Fruit fly (Drosophila melanogaster) whole organism, embryonic: Measurements from ENCODE around the gene CG13996.

Experiments used
- Adf1 ChIP-seq: fragments of 200-800 bp; sonication (Bioruptor generic); IDR thresholded peaks from 2 replicates; pipeline ENCODE4 v1.3.6; 2022; ENCODE audit warnings: missing biosample characterization, missing genetic modification characterization
- B-H2 ChIP-seq: fragments of 200-800 bp; sonication (Bioruptor generic); optimal IDR thresholded peaks from 2 replicates; lab custom pipeline; 2018; ENCODE audit warnings: missing biosample characterization, mild to moderate bottlenecking, missing genetic modification characterization
- CG10147 ChIP-seq: fragments of 200-800 bp; sonication (Bioruptor generic); optimal IDR thresholded peaks from 2 replicates; lab custom pipeline; 2019; ENCODE audit warnings: missing biosample characterization, mild to moderate bottlenecking, missing genetic modification characterization, moderate library complexity
- CG10209 ChIP-seq: fragments of 200-800 bp; sonication (Bioruptor generic); optimal IDR thresholded peaks from 3 replicates; lab custom pipeline; 2017; ENCODE audit warnings: missing biosample characterization, mild to moderate bottlenecking, missing genetic modification characterization, missing genetic modification reagents
- CG10274 ChIP-seq: fragments of 200-800 bp; sonication (Bioruptor generic); optimal IDR thresholded peaks from 3 replicates; lab custom pipeline; 2017; ENCODE audit warnings: missing biosample characterization, mild to moderate bottlenecking, missing genetic modification characterization
- CG11723 ChIP-seq: fragments of 200-800 bp; sonication (Bioruptor generic); optimal IDR thresholded peaks from 2 replicates; lab custom pipeline; 2017; ENCODE audit warnings: missing biosample characterization, mild to moderate bottlenecking, missing genetic modification characterization
- CG12071 ChIP-seq: fragments of 200-800 bp; sonication (Bioruptor generic); optimal IDR thresholded peaks from 3 replicates; lab custom pipeline; 2018; ENCODE audit warnings: missing biosample characterization, mild to moderate bottlenecking, missing genetic modification characterization
- CG13624 ChIP-seq: fragments of 200-800 bp; sonication (Bioruptor generic); optimal IDR thresholded peaks from 2 replicates; lab custom pipeline; 2016; ENCODE audit warnings: missing biosample characterization, missing genetic modification characterization
- CG14710 ChIP-seq: fragments of 200-800 bp; sonication (Bioruptor generic); optimal IDR thresholded peaks from 3 replicates; lab custom pipeline; 2019; ENCODE audit warnings: missing biosample characterization, mild to moderate bottlenecking, missing genetic modification characterization, moderate library complexity
- CG15514 ChIP-seq: fragments of 200-800 bp; sonication (Bioruptor generic); optimal IDR thresholded peaks from 3 replicates; lab custom pipeline; 2017; ENCODE audit warnings: missing biosample characterization, missing genetic modification characterization, mild to moderate bottlenecking, moderate library complexity, missing genetic modification reagents
- CG1602 ChIP-seq: fragments of 200-800 bp; sonication (Bioruptor generic); optimal IDR thresholded peaks from 3 replicates; lab custom pipeline; 2016; ENCODE audit warnings: missing biosample characterization, missing genetic modification characterization
- CG17912 ChIP-seq: fragments of 200-800 bp; sonication (Bioruptor generic); optimal IDR thresholded peaks from 2 replicates; lab custom pipeline; 2018; ENCODE audit warnings: missing biosample characterization, mild to moderate bottlenecking, missing genetic modification characterization
- CG3163 ChIP-seq: fragments of 200-800 bp; sonication (Bioruptor generic); optimal IDR thresholded peaks from 3 replicates; lab custom pipeline; 2016; ENCODE audit warnings: missing biosample characterization, missing genetic modification characterization
- CG32772 ChIP-seq: fragments of 200-800 bp; sonication (Bioruptor generic); IDR thresholded peaks from 2 replicates; pipeline ENCODE4 v1.3.6; 2022; ENCODE audit warnings: missing biosample characterization, missing genetic modification characterization
- CG34224 ChIP-seq: fragments of 200-800 bp; sonication (Bioruptor generic); IDR thresholded peaks from 3 replicates; pipeline ENCODE4 v1.3.6; 2022; ENCODE audit warnings: missing biosample characterization, missing genetic modification characterization; ENCODE audit not compliant: partially characterized antibody
- CG4707 ChIP-seq: fragments of 200-800 bp; sonication (Bioruptor generic); optimal IDR thresholded peaks from 2 replicates; lab custom pipeline; 2018; ENCODE audit warnings: missing biosample characterization, mild to moderate bottlenecking, missing genetic modification characterization, moderate library complexity
- CG6689 ChIP-seq: fragments of 200-800 bp; sonication (Bioruptor generic); IDR thresholded peaks from 2 replicates; pipeline ENCODE4 v1.3.6; 2022; ENCODE audit warnings: missing biosample characterization, missing genetic modification characterization
- CG7271 ChIP-seq: fragments of 200-800 bp; sonication (Bioruptor generic); optimal IDR thresholded peaks from 2 replicates; lab custom pipeline; 2018; ENCODE audit warnings: missing biosample characterization, mild to moderate bottlenecking, missing genetic modification characterization, moderate library complexity
- CG8765 ChIP-seq: fragments of 200-800 bp; sonication (Bioruptor generic); IDR thresholded peaks from 2 replicates; pipeline ENCODE4 v1.3.6; 2022; ENCODE audit warnings: missing biosample characterization, missing genetic modification characterization
- Chrac-16 ChIP-seq: fragments of 200-800 bp; sonication (Bioruptor generic); optimal IDR thresholded peaks from 3 replicates; lab custom pipeline; 2016; ENCODE audit warnings: missing biosample characterization, missing genetic modification characterization
- Fer1 ChIP-seq: fragments of 200-800 bp; sonication (Bioruptor generic); optimal IDR thresholded peaks from 2 replicates; lab custom pipeline; 2017; ENCODE audit warnings: missing biosample characterization, mild to moderate bottlenecking, missing genetic modification characterization
- GATAe ChIP-seq: fragments of 200-800 bp; sonication (Bioruptor generic); conservative IDR thresholded peaks from 2 replicates; pipeline ENCODE4 v1.3.6; 2022; ENCODE audit warnings: missing biosample characterization, missing genetic modification characterization
- HLH3B ChIP-seq: fragments of 200-800 bp; sonication (Bioruptor generic); IDR thresholded peaks from 2 replicates; pipeline ENCODE4 v1.3.6; 2022; ENCODE audit warnings: missing biosample characterization, missing genetic modification characterization
- HLH54F ChIP-seq: fragments of 200-800 bp; sonication (Bioruptor generic); optimal IDR thresholded peaks from 3 replicates; lab custom pipeline; 2016; ENCODE audit warnings: missing biosample characterization, missing genetic modification characterization
- HmgZ ChIP-seq: fragments of 200-800 bp; sonication (Bioruptor generic); optimal IDR thresholded peaks from 2 replicates; lab custom pipeline; 2018; ENCODE audit warnings: missing biosample characterization, mild to moderate bottlenecking, missing genetic modification characterization
- Jarid2 ChIP-seq: fragments of 200-800 bp; sonication (Bioruptor generic); optimal IDR thresholded peaks from 3 replicates; lab custom pipeline; 2017; ENCODE audit warnings: mild to moderate bottlenecking, missing biosample characterization, missing genetic modification reagents, missing genetic modification characterization
- Mrtf ChIP-seq: fragments of 200-800 bp; sonication (Bioruptor generic); IDR thresholded peaks from 3 replicates; pipeline ENCODE4 v1.3.6; 2022; ENCODE audit warnings: missing biosample characterization, missing genetic modification characterization
- NFAT ChIP-seq: fragments of 200-800 bp; sonication (Bioruptor generic); IDR thresholded peaks from 2 replicates; pipeline ENCODE4 v1.3.6; 2022; ENCODE audit warnings: missing biosample characterization, missing genetic modification characterization
- Optix ChIP-seq: fragments of 200-800 bp; sonication (Bioruptor generic); IDR thresholded peaks from 3 replicates; pipeline ENCODE4 v1.3.6; 2022; ENCODE audit warnings: missing biosample characterization, missing genetic modification characterization
- Sin3A ChIP-seq: fragments of >200 bp; optimal IDR thresholded peaks from 2 replicates; lab custom pipeline; 2018
- Vsx1 ChIP-seq: fragments of 200-800 bp; sonication (Bioruptor generic); optimal IDR thresholded peaks from 2 replicates; lab custom pipeline; 2017; ENCODE audit warnings: missing biosample characterization, mild to moderate bottlenecking, missing genetic modification characterization, missing genetic modification reagents
- amos ChIP-seq: fragments of 200-800 bp; sonication (Bioruptor generic); IDR thresholded peaks from 2 replicates; pipeline ENCODE4 v1.3.6; 2022; ENCODE audit warnings: missing biosample characterization, missing genetic modification characterization; ENCODE audit not compliant: partially characterized antibody
- az2 ChIP-seq: fragments of 200-800 bp; sonication (Bioruptor generic); optimal IDR thresholded peaks from 3 replicates; lab custom pipeline; 2016; ENCODE audit warnings: missing biosample characterization, missing genetic modification characterization
- bsh ChIP-seq, 2 experiments: fragments of 200-800 bp; sonication (Bioruptor generic); optimal IDR thresholded peaks; 2 replicates each; lab custom pipeline; 2017 to 2018; ENCODE audit warnings: mild to moderate bottlenecking in 2 of 2, missing biosample characterization in 2 of 2, missing genetic modification characterization in 2 of 2, moderate library complexity in 1 of 2
- dysf ChIP-seq: fragments of 200-800 bp; sonication (Bioruptor generic); IDR thresholded peaks from 3 replicates; pipeline ENCODE4 v1.3.6; 2022; ENCODE audit warnings: missing biosample characterization, missing genetic modification characterization
- en ChIP-seq: fragments of 200-800 bp; sonication (Bioruptor generic); optimal IDR thresholded peaks from 2 replicates; lab custom pipeline; 2016; ENCODE audit warnings: missing biosample characterization, missing genetic modification characterization
- esg ChIP-seq: fragments of 200-800 bp; sonication (Bioruptor generic); conservative IDR thresholded peaks from 2 replicates; pipeline ENCODE4 v1.3.6; 2022; ENCODE audit warnings: missing biosample characterization, missing genetic modification characterization
- fd96Cb ChIP-seq: fragments of 200-800 bp; sonication (Bioruptor generic); optimal IDR thresholded peaks from 2 replicates; lab custom pipeline; 2018; ENCODE audit warnings: missing biosample characterization, mild to moderate bottlenecking, missing genetic modification characterization, moderate library complexity
- gcm2 ChIP-seq: fragments of 200-800 bp; sonication (Bioruptor generic); optimal IDR thresholded peaks from 2 replicates; lab custom pipeline; 2016; ENCODE audit warnings: missing biosample characterization, missing genetic modification characterization
- jumu ChIP-seq: fragments of 200-800 bp; sonication (Bioruptor generic); optimal IDR thresholded peaks from 3 replicates; lab custom pipeline; 2016; ENCODE audit warnings: missing biosample characterization, missing genetic modification characterization
- knrl ChIP-seq: fragments of 200-800 bp; sonication (Bioruptor generic); IDR thresholded peaks from 3 replicates; pipeline ENCODE4 v1.3.6; 2022; ENCODE audit warnings: missing biosample characterization, missing genetic modification characterization; ENCODE audit not compliant: partially characterized antibody
- lab ChIP-seq: fragments of 200-800 bp; sonication (Bioruptor generic); optimal IDR thresholded peaks from 3 replicates; lab custom pipeline; 2017; ENCODE audit warnings: missing biosample characterization, missing genetic modification characterization, mild to moderate bottlenecking, moderate library complexity, missing genetic modification reagents
- onecut ChIP-seq: fragments of 200-800 bp; sonication (Bioruptor generic); IDR thresholded peaks from 2 replicates; pipeline ENCODE4 v1.3.6; 2022; ENCODE audit warnings: missing biosample characterization, missing genetic modification characterization
- prd ChIP-seq, 3 experiments: fragments of >200 bp in 2 of 3; fragments of 200-800 bp in 1 of 3; sonication (Bioruptor generic) in 1 of 3; optimal IDR thresholded peaks in 2 of 3; IDR thresholded peaks in 1 of 3; 2 replicates in 2 of 3; 3 replicates in 1 of 3; pipeline versions ENCODE4 v1.3.6 to Lab custom; 2017 to 2022; ENCODE audit warnings: missing biosample characterization in 1 of 3, missing genetic modification characterization in 1 of 3
- ro ChIP-seq: fragments of 200-800 bp; sonication (Bioruptor generic); IDR thresholded peaks from 2 replicates; pipeline ENCODE4 v1.3.6; 2022; ENCODE audit warnings: missing biosample characterization, missing genetic modification characterization
- shn ChIP-seq: fragments of 200-800 bp; sonication (Bioruptor generic); optimal IDR thresholded peaks from 3 replicates; lab custom pipeline; 2016; ENCODE audit warnings: missing biosample characterization, missing genetic modification characterization
- sr ChIP-seq: fragments of 200-800 bp; sonication (Bioruptor generic); IDR thresholded peaks from 3 replicates; pipeline ENCODE4 v1.3.6; 2022; ENCODE audit warnings: missing biosample characterization, missing genetic modification characterization
- vvl ChIP-seq: fragments of 200-800 bp; sonication (Bioruptor generic); IDR thresholded peaks from 2 replicates; pipeline ENCODE4 v1.3.6; 2022; ENCODE audit warnings: missing biosample characterization, missing genetic modification characterization
- zen ChIP-seq: fragments of 200-800 bp; sonication (Bioruptor generic); optimal IDR thresholded peaks from 3 replicates; lab custom pipeline; 2018; ENCODE audit warnings: missing biosample characterization, mild to moderate bottlenecking, missing genetic modification characterization, moderate library complexity

Gene CG13996

dm6 chr2L:5997609-5998229 lies 22.9 kb upstream of the CG13996 start (continued):
- TF ChIP-seq knrl (no peak), ro (GFP tag; lab: Robert Waterston, UW) (no peak), fd96Cb (tag; lab: Kevin White, UChicago) (peak; percentile 10), onecut (peak; percentile 69), amos (GFP tag; lab: Robert Waterston, UW) (no peak), jumu (no peak), CG12071 (GFP tag; lab: Kevin White, UChicago) (peak; percentile 68), prd (optimal IDR thresholded peaks at IDR 0.05; lab: Kevin White, UChicago) (no peak), prd (GFP tag; IDR thresholded peaks at IDR 0.05; lab: Robert Waterston, UW) (no peak), HLH54F (GFP tag; lab: Kevin White, UChicago) (no peak), HmgZ (tag; lab: Kevin White, UChicago) (peak; percentile 41), en (peak; percentile 13), NFAT (GFP tag; lab: Robert Waterston, UW) (0 out of 2 replicates have a peak, but pooled peaks have one; percentile 11), CG14710 (tag; lab: Kevin White, UChicago) (peak; percentile 51), Adf1 (peak; percentile 79), CG17912 (GFP tag; lab: Kevin White, UChicago) (peak; percentile 41), B-H2 (GFP tag; lab: Kevin White, UChicago) (no peak), vvl (GFP tag; lab: Robert Waterston, UW) (peak; percentile 59), gcm2 (GFP tag; lab: Kevin White, UChicago) (no peak), sr (GFP tag; lab: Robert Waterston, UW) (0 out of 3 replicates have a peak, but pooled peaks have one; percentile 4), CG4707 (peak; percentile 59), CG34224 (GFP tag; lab: Robert Waterston, UW) (no peak), lab (GFP tag; lab: Kevin White, UChicago) (peak; percentile 88), CG10274 (GFP tag; lab: Kevin White, UChicago) (no peak), Sin3A (no peak), dysf (GFP tag; lab: Robert Waterston, UW) (peak; percentile 25; the same call in 1 of the 3 replicates), CG1602 (GFP tag; lab: Kevin White, UChicago) (no peak), shn (GFP tag; lab: Kevin White, UChicago) (peak; percentile 1), esg (GFP tag; lab: Robert Waterston, UW) (no peak), HLH3B (no peak; the same call in 1 of the 2 replicates), zen (tag; lab: Kevin White, UChicago) (no peak), Optix (GFP tag; lab: Robert Waterston, UW) (no peak), az2 (GFP tag; lab: Kevin White, UChicago) (no peak), CG7271 (tag; lab: Kevin White, UChicago) (peak; percentile 73), CG13624 (GFP tag; lab: Kevin White, UChicago) (peak; percentile 3), Mrtf (GFP tag; lab: Robert Waterston, UW) (no peak), Jarid2 (GFP tag; lab: Kevin White, UChicago) (peak; percentile 60), CG15514 (GFP tag; lab: Kevin White, UChicago) (peak; percentile 66), CG6689 (GFP tag; lab: Robert Waterston, UW) (peak; percentile 27), Fer1 (GFP tag; lab: Kevin White, UChicago) (peak; percentile 88), CG32772 (no peak), CG11723 (GFP tag; lab: Kevin White, UChicago) (peak; percentile 78), bsh (GFP tag; optimal IDR thresholded peaks at IDR 0.05; lab: Kevin White, UChicago) (peak; percentile 13 to 56), Vsx1 (peak; percentile 18), CG3163 (GFP tag; lab: Kevin White, UChicago) (peak; percentile 21), GATAe (GFP tag; lab: Robert Waterston, UW) (no peak), CG10147 (GFP tag; lab: Kevin White, UChicago) (peak; percentile 29), CG8765 (GFP tag; lab: Robert Waterston, UW) (peak; percentile 28; the same call in 1 of the 2 replicates), Chrac-16 (GFP tag; lab: Kevin White, UChicago) (no peak), CG10209 (GFP tag; lab: Kevin White, UChicago) (peak; percentile 24)
